Worm (Caenorhabditis elegans) whole organism, L4 larva: ENCODE data around the gene T14B4.19.

Source experiments
- D1046.2 ChIP-seq: fragments of 200-800 bp; sonication (Bioruptor generic); IDR thresholded peaks from 2 replicates; pipeline ENCODE4 v1.3.6; 2022; ENCODE audit warnings: missing genetic modification characterization, missing compliant biosample characterization
- F10B5.3 ChIP-seq: sonication (generic microtip); optimal IDR thresholded peaks from 2 replicates; lab custom pipeline; 2016; ENCODE audit warnings: mild to moderate bottlenecking, missing genetic modification characterization, missing compliant biosample characterization
- T20F7.1 ChIP-seq: fragments of 200-800 bp; sonication (Bioruptor generic); optimal IDR thresholded peaks from 2 replicates; lab custom pipeline; 2018; ENCODE audit warnings: mild to moderate bottlenecking, missing genetic modification characterization, missing compliant biosample characterization
- ZK337.2 ChIP-seq: fragments of 200-800 bp; sonication (Bioruptor generic); IDR thresholded peaks from 2 replicates; pipeline ENCODE4 v1.3.6; 2022; ENCODE audit warnings: missing genetic modification reagents, missing genetic modification characterization, missing compliant biosample characterization
- ama-1 ChIP-seq: fragments of 150-350 bp; optimal IDR thresholded peaks from 2 replicates; lab custom pipeline; 2014; ENCODE audit warnings: inconsistent platforms, mixed read lengths
- arid-1 ChIP-seq: fragments of 200-800 bp; sonication (Bioruptor generic); conservative IDR thresholded peaks from 2 replicates; pipeline ENCODE4 v1.3.6; 2022; ENCODE audit warnings: missing genetic modification reagents, missing genetic modification characterization, missing compliant biosample characterization
- ceh-44 ChIP-seq: fragments of 200-800 bp; sonication (Bioruptor generic); IDR thresholded peaks from 2 replicates; pipeline ENCODE4 v1.3.6; 2022; ENCODE audit warnings: missing genetic modification reagents, missing genetic modification characterization, missing compliant biosample characterization
- ceh-62 ChIP-seq: sonication (generic microtip); optimal IDR thresholded peaks from 2 replicates; lab custom pipeline; 2017; ENCODE audit warnings: missing biosample characterization, missing genetic modification characterization
- daf-19 ChIP-seq: fragments of 200-800 bp; sonication (Bioruptor generic); conservative IDR thresholded peaks from 2 replicates; pipeline ENCODE4 v1.3.6; 2022; ENCODE audit warnings: missing genetic modification characterization, missing compliant biosample characterization
- daf-8 ChIP-seq: fragments of 200-800 bp; sonication (Bioruptor generic); IDR thresholded peaks from 2 replicates; pipeline ENCODE4 v1.3.6; 2022; ENCODE audit warnings: missing genetic modification characterization, missing compliant biosample characterization
- dmd-6 ChIP-seq: fragments of 200-800 bp; sonication (Bioruptor generic); IDR thresholded peaks from 2 replicates; pipeline ENCODE4 v1.3.6; 2022; ENCODE audit warnings: missing genetic modification reagents, missing genetic modification characterization, missing compliant biosample characterization
- dve-1 ChIP-seq: sonication (generic microtip); optimal IDR thresholded peaks from 2 replicates; lab custom pipeline; 2017; ENCODE audit warnings: antibody characterized with exemption, mild to moderate bottlenecking, missing genetic modification characterization, missing compliant biosample characterization; ENCODE audit not compliant: insufficient read depth
- egl-27 ChIP-seq: sonication (generic microtip); optimal IDR thresholded peaks from 3 replicates; lab custom pipeline; 2017; ENCODE audit warnings: missing biosample characterization, missing genetic modification reagents, missing genetic modification characterization
- fos-1 ChIP-seq: fragments of 150-350 bp; optimal IDR thresholded peaks from 2 replicates; lab custom pipeline; 2014; ENCODE audit warnings: missing biosample characterization, missing genetic modification characterization
- hlh-11 ChIP-seq: fragments of 200-800 bp; sonication (Bioruptor generic); optimal IDR thresholded peaks from 2 replicates; lab custom pipeline; 2018; ENCODE audit warnings: mild to moderate bottlenecking, missing genetic modification characterization, missing compliant biosample characterization
- hlh-30 ChIP-seq: sonication (generic microtip); optimal IDR thresholded peaks from 2 replicates; lab custom pipeline; 2017; ENCODE audit warnings: antibody characterized with exemption, mild to moderate bottlenecking, missing genetic modification characterization, missing compliant biosample characterization; ENCODE audit not compliant: insufficient read depth
- jun-1 ChIP-seq: fragments of 150-350 bp; optimal IDR thresholded peaks from 2 replicates; lab custom pipeline; 2014; ENCODE audit warnings: missing biosample characterization, missing genetic modification reagents, missing genetic modification characterization
- lin-1 ChIP-seq: fragments of 200-800 bp; sonication (Bioruptor generic); IDR thresholded peaks from 2 replicates; pipeline ENCODE4 v1.3.6; 2022; ENCODE audit warnings: missing genetic modification reagents, missing genetic modification characterization, missing compliant biosample characterization
- lin-29 ChIP-seq: fragments of 200-800 bp; sonication (Bioruptor generic); IDR thresholded peaks from 2 replicates; pipeline ENCODE4 v1.3.6; 2022; ENCODE audit warnings: missing genetic modification reagents, missing genetic modification characterization, missing compliant biosample characterization
- lin-38 ChIP-seq: fragments of 200-800 bp; sonication (Bioruptor generic); IDR thresholded peaks from 2 replicates; pipeline ENCODE4 v1.3.6; 2022; ENCODE audit warnings: missing genetic modification reagents, missing genetic modification characterization, missing compliant biosample characterization
- lir-3 ChIP-seq: sonication (generic microtip); optimal IDR thresholded peaks from 2 replicates; lab custom pipeline; 2016; ENCODE audit warnings: mild to moderate bottlenecking, missing genetic modification characterization, missing compliant biosample characterization
- madf-5 ChIP-seq, 2 experiments: fragments of 200-800 bp; sonication (Bioruptor generic); IDR thresholded peaks; 2 replicates each; pipeline ENCODE4 v1.3.6; 2022; ENCODE audit warnings: missing compliant biosample characterization in 2 of 2, missing genetic modification characterization in 2 of 2
- mep-1 ChIP-seq: fragments of 150-350 bp; sonication (generic microtip); optimal IDR thresholded peaks from 3 replicates; lab custom pipeline; 2014; ENCODE audit warnings: missing biosample characterization, missing genetic modification characterization
- mes-2 ChIP-seq: sonication (generic microtip); optimal IDR thresholded peaks from 2 replicates; lab custom pipeline; 2016; ENCODE audit warnings: missing genotype, mild to moderate bottlenecking, missing genetic modification characterization, missing compliant biosample characterization; ENCODE audit not compliant: poor library complexity, severe bottlenecking
- mxl-2 ChIP-seq: fragments of 200-800 bp; sonication (Bioruptor generic); conservative IDR thresholded peaks from 2 replicates; pipeline ENCODE4 v1.3.6; 2022; ENCODE audit warnings: missing genetic modification reagents, missing genetic modification characterization, missing compliant biosample characterization
- nhr-11 ChIP-seq: fragments of 150-350 bp; optimal IDR thresholded peaks from 2 replicates; lab custom pipeline; 2014; ENCODE audit warnings: missing biosample characterization, missing genetic modification characterization
- nhr-237 ChIP-seq: sonication (generic microtip); optimal IDR thresholded peaks from 2 replicates; lab custom pipeline; 2017; ENCODE audit warnings: missing biosample characterization, missing genetic modification characterization
- nhr-28 ChIP-seq: fragments of 150-350 bp; optimal IDR thresholded peaks from 2 replicates; lab custom pipeline; 2014; ENCODE audit warnings: missing biosample characterization, missing genetic modification characterization
- nhr-48 ChIP-seq: sonication (generic microtip); optimal IDR thresholded peaks from 2 replicates; lab custom pipeline; 2016; ENCODE audit warnings: mild to moderate bottlenecking, missing genetic modification characterization, missing compliant biosample characterization
- nhr-76 ChIP-seq: fragments of 150-350 bp; optimal IDR thresholded peaks from 2 replicates; lab custom pipeline; 2014; ENCODE audit warnings: missing biosample characterization, missing genetic modification characterization
- php-3 ChIP-seq: fragments of 200-800 bp; sonication (Bioruptor generic); IDR thresholded peaks from 2 replicates; pipeline ENCODE4 v1.3.6; 2022; ENCODE audit warnings: missing genetic modification reagents, missing genetic modification characterization, missing compliant biosample characterization
- pqm-1 ChIP-seq: sonication (generic microtip); optimal IDR thresholded peaks from 2 replicates; lab custom pipeline; 2017; ENCODE audit warnings: missing biosample characterization, missing genetic modification characterization
- sdz-12 ChIP-seq: fragments of 200-800 bp; sonication (Bioruptor generic); optimal IDR thresholded peaks from 2 replicates; lab custom pipeline; 2018; ENCODE audit warnings: mild to moderate bottlenecking, missing genetic modification characterization, missing compliant biosample characterization
- skn-1 ChIP-seq: fragments of 150-350 bp; optimal IDR thresholded peaks from 2 replicates; lab custom pipeline; 2014; ENCODE audit warnings: missing biosample characterization, missing genetic modification characterization
- snpc-1.2 ChIP-seq: fragments of 200-800 bp; sonication (Bioruptor generic); IDR thresholded peaks from 2 replicates; pipeline ENCODE4 v1.3.6; 2022; ENCODE audit warnings: missing genetic modification reagents, missing genetic modification characterization, missing compliant biosample characterization
- spr-3 ChIP-seq: fragments of 200-800 bp; sonication (Bioruptor generic); optimal IDR thresholded peaks from 2 replicates; lab custom pipeline; 2018; ENCODE audit warnings: mild to moderate bottlenecking, missing genetic modification characterization, missing compliant biosample characterization
- unc-62 ChIP-seq, 3 experiments: fragments of 150-350 bp in 1 of 3; sonication (generic microtip); optimal IDR thresholded peaks in 2 of 3; peaks in 1 of 3; 1 replicate in 1 of 3; 2 replicates in 2 of 3; lab custom pipeline; 2014 to 2017; ENCODE audit warnings: missing biosample characterization in 3 of 3, missing genetic modification characterization in 3 of 3, missing genetic modification reagents in 3 of 3, missing genotype in 1 of 3
- zag-1 ChIP-seq: fragments of 150-350 bp; optimal IDR thresholded peaks from 2 replicates; lab custom pipeline; 2014; ENCODE audit warnings: missing biosample characterization, missing genetic modification characterization
- zfp-3 ChIP-seq: fragments of 200-800 bp; sonication (Bioruptor generic); conservative IDR thresholded peaks from 2 replicates; pipeline ENCODE4 v1.3.6; 2022; ENCODE audit warnings: missing genetic modification reagents, missing genetic modification characterization, missing compliant biosample characterization

T14B4.19 gene

DNA sequence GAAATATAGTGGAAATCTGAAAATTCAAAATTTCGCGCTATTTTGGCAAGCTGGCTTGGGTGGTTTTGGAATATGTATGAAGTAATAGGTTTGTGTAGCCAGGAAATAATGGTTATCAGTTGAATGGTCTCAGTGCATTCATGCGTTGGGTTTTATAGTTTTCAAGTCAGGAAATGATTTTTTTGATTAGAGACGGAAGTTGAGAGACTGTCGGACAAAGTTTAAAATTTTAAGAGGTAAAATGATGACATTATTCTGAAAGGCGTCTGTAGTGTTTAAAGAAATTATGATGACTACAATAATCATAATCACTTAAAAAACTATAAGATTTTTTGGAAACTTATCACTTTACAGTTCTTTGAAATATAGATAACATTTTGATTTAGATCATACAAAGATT lies 11.2 kb downstream of the T14B4.19 start, which contains the start of gene C18H9.6:
TSS of gene C18H9.6 (minus strand) at position 129 of the 400 bp plus-strand sequence.
- TF ChIP-seq nhr-28 (tag; lab: Kevin White, UChicago): peak; percentile 83
- peak; percentile 77 for TF ChIP-seq lin-1 (GFP tag; lab: Robert Waterston, UW)
- TF ChIP-seq dve-1 (tag; lab: Kevin White, UChicago): peak; percentile 80
- TF ChIP-seq nhr-237 (tag; lab: Kevin White, UChicago): no peak
- peak; percentile 1 for TF ChIP-seq T20F7.1 (GFP tag; lab: Kevin White, UChicago)
- peak; percentile 79 for TF ChIP-seq php-3 (GFP tag; lab: Robert Waterston, UW)
- TF ChIP-seq sdz-12: no peak
- TF ChIP-seq dmd-6 (GFP tag; lab: Robert Waterston, UW): peak; percentile 91
- TF ChIP-seq ceh-44 (GFP tag; lab: Robert Waterston, UW): no peak
- TF ChIP-seq mep-1 (tag; lab: Kevin White, UChicago): no peak
- TF ChIP-seq pqm-1 (tag; lab: Kevin White, UChicago): peak; percentile 73
- TF ChIP-seq hlh-11 (tag; lab: Kevin White, UChicago): peak; percentile 58
- no peak for TF ChIP-seq mxl-2 (GFP tag; lab: Robert Waterston, UW)
- TF ChIP-seq nhr-48 (tag; lab: Kevin White, UChicago): peak; percentile 57
- TF ChIP-seq, all 104 proteins: peak for 9

DNA sequence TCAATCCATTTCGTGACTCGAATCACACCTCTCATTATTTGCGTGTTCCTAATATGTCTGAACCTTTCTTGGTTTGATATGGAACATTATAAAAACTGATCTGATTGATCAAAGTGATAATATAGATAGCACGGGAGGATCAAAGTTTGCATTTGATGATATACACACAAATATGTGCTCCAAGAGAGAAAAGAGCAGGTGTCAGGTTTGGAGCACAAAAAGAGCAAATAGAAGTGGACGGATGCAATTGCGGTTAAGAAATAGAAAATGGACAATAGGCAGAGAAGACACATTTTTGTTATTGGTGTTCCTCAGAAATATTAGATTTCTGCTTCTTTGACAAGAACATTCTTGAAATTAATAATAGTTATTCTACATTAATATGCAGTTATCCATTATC lies 13.9 kb downstream of the T14B4.19 start, which contains the start of gene C18H9.1:
TSS of gene C18H9.1 (plus strand) at position 301 of the 400 bp plus-strand sequence.
- TF ChIP-seq mes-2: no peak
- TF ChIP-seq F10B5.3 (tag; lab: Kevin White, UChicago): no peak
- TF ChIP-seq arid-1 (GFP tag; lab: Robert Waterston, UW): no peak
- TF ChIP-seq ZK337.2 (GFP tag; lab: Robert Waterston, UW): no peak
- no peak for TF ChIP-seq unc-62 (GFP tag; optimal IDR thresholded peaks at IDR 0.05 in 1 of 2; lab: Kevin White, UChicago)
- no peak for TF ChIP-seq unc-62 (tag; optimal IDR thresholded peaks at IDR 0.05; lab: Kevin White, UChicago)
- no peak for TF ChIP-seq hlh-11 (tag; lab: Kevin White, UChicago)
- TF ChIP-seq skn-1 (tag; lab: Kevin White, UChicago): no peak
- no peak for TF ChIP-seq nhr-76 (tag; lab: Kevin White, UChicago)
- no peak for TF ChIP-seq ceh-62 (tag; lab: Kevin White, UChicago)
- no peak for TF ChIP-seq lin-29 (GFP tag; lab: Robert Waterston, UW)
- TF ChIP-seq nhr-11 (tag; lab: Kevin White, UChicago): no peak
- no peak for TF ChIP-seq madf-5 (GFP tag; IDR thresholded peaks at IDR 0.05; lab: Robert Waterston, UW)
- no peak for TF ChIP-seq ama-1 (lab: Kevin White, UChicago)
- TF ChIP-seq lin-1 (GFP tag; lab: Robert Waterston, UW): no peak
- no peak for TF ChIP-seq lin-38 (GFP tag; lab: Robert Waterston, UW)
- TF ChIP-seq lir-3: no peak

DNA sequence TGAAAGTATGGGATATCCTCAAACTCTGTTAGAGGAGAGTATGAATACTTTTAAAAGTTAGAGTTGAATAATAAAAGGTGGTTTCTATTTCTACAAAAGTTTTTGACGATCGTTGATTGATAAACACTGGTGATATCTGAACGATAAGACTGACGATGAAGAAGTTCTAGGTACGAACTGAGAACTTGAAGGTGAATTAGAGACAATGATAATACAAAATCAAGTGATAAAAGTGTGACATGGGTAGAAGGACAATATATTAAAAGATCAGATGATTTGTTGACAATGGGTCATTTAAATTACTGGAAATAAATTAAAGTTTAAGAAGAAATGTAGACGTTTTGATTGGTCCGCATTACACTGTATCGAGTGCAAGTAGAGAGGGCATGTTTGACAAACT lies 17.3 kb downstream of the T14B4.19 start, which contains the start of gene C18H9.5:
TSS of gene C18H9.5 (minus strand) at position 179 of the 400 bp plus-strand sequence.
- TF ChIP-seq D1046.2 (GFP tag; lab: Robert Waterston, UW) (no peak), mep-1 (tag; lab: Kevin White, UChicago) (no peak), dmd-6 (GFP tag; lab: Robert Waterston, UW) (0 out of 2 replicates have a peak, but pooled peaks have one; percentile 8), zag-1 (tag; lab: Kevin White, UChicago) (no peak), hlh-30 (tag; lab: Kevin White, UChicago) (peak; percentile 52), zfp-3 (GFP tag; lab: Robert Waterston, UW) (no peak), snpc-1.2 (GFP tag; lab: Robert Waterston, UW) (no peak), daf-8 (GFP tag; lab: Robert Waterston, UW) (no peak), jun-1 (tag; lab: Kevin White, UChicago) (no peak), spr-3 (GFP tag; lab: Kevin White, UChicago) (no peak), egl-27 (no peak), unc-62 (GFP tag; optimal IDR thresholded peaks at IDR 0.05 in 1 of 2; lab: Kevin White, UChicago) (peak in 1 of 2 experiments; percentile 6), unc-62 (tag; optimal IDR thresholded peaks at IDR 0.05; lab: Kevin White, UChicago) (no peak), fos-1 (tag; lab: Kevin White, UChicago) (no peak), daf-19 (GFP tag; lab: Robert Waterston, UW) (no peak)
